Fruit fly (Drosophila melanogaster) whole organism, embryonic: ENCODE data around the gene CG2321.
A peak's percentile ranks its signal among the peaks of the same experiment; 100 is the strongest.

Experiments
- Adf1 ChIP-seq: fragments of 200-800 bp; sonication (Bioruptor generic); IDR thresholded peaks from 2 replicates; pipeline ENCODE4 v1.3.6; 2022; ENCODE audit warnings: missing biosample characterization, missing genetic modification characterization
- Awh ChIP-seq: fragments of 200-800 bp; sonication (Bioruptor generic); IDR thresholded peaks from 2 replicates; pipeline ENCODE4, ENCODE4 v1.3.6; 2022; ENCODE audit warnings: missing biosample characterization, missing genetic modification characterization
- CG12071 ChIP-seq: fragments of 200-800 bp; sonication (Bioruptor generic); optimal IDR thresholded peaks from 3 replicates; lab custom pipeline; 2018; ENCODE audit warnings: missing biosample characterization, mild to moderate bottlenecking, missing genetic modification characterization
- CG12219 ChIP-seq: fragments of 200-800 bp; sonication (Bioruptor generic); optimal IDR thresholded peaks from 3 replicates; lab custom pipeline; 2018; ENCODE audit warnings: missing biosample characterization, mild to moderate bottlenecking, missing genetic modification characterization
- CG1233 ChIP-seq: fragments of 200-800 bp; sonication (Bioruptor generic); optimal IDR thresholded peaks from 4 replicates; lab custom pipeline; 2018; ENCODE audit warnings: missing biosample characterization, mild to moderate bottlenecking, missing genetic modification characterization
- CG14667 ChIP-seq: fragments of 200-800 bp; sonication (Bioruptor generic); IDR thresholded peaks from 2 replicates; pipeline ENCODE4 v1.3.6; 2022; ENCODE audit warnings: missing biosample characterization, missing genetic modification characterization
- CG15601 ChIP-seq: fragments of 200-800 bp; sonication (Bioruptor generic); optimal IDR thresholded peaks from 3 replicates; lab custom pipeline; 2019; ENCODE audit warnings: missing biosample characterization, mild to moderate bottlenecking, missing genetic modification characterization, moderate library complexity
- CG15696 ChIP-seq: fragments of 200-800 bp; sonication (Bioruptor generic); optimal IDR thresholded peaks from 2 replicates; lab custom pipeline; 2019; ENCODE audit warnings: missing biosample characterization, mild to moderate bottlenecking, missing genetic modification characterization, moderate library complexity
- CG16863 ChIP-seq: fragments of 200-800 bp; sonication (Bioruptor generic); optimal IDR thresholded peaks from 3 replicates; lab custom pipeline; 2016; ENCODE audit warnings: missing biosample characterization, missing genetic modification characterization
- CG17328 ChIP-seq: fragments of 200-800 bp; sonication (Bioruptor generic); IDR thresholded peaks from 2 replicates; pipeline ENCODE4 v1.3.6; 2022; ENCODE audit warnings: missing biosample characterization, missing genetic modification characterization
- CG18619 ChIP-seq: fragments of 200-800 bp; sonication (Bioruptor generic); optimal IDR thresholded peaks from 3 replicates; lab custom pipeline; 2017; ENCODE audit warnings: missing biosample characterization, mild to moderate bottlenecking, missing genetic modification characterization
- CG2116 ChIP-seq: fragments of 200-800 bp; sonication (Bioruptor generic); optimal IDR thresholded peaks from 3 replicates; lab custom pipeline; 2018; ENCODE audit warnings: missing biosample characterization, mild to moderate bottlenecking, missing genetic modification characterization
- CG2199 ChIP-seq: fragments of 200-800 bp; sonication (Bioruptor generic); IDR thresholded peaks from 3 replicates; pipeline ENCODE4 v1.3.6; 2022; ENCODE audit warnings: missing biosample characterization, missing genetic modification characterization
- CG34224 ChIP-seq: fragments of 200-800 bp; sonication (Bioruptor generic); IDR thresholded peaks from 3 replicates; pipeline ENCODE4 v1.3.6; 2022; ENCODE audit warnings: missing biosample characterization, missing genetic modification characterization; ENCODE audit not compliant: partially characterized antibody
- CG3995 ChIP-seq: fragments of 200-800 bp; sonication (Bioruptor generic); optimal IDR thresholded peaks from 3 replicates; lab custom pipeline; 2016; ENCODE audit warnings: missing biosample characterization, missing genetic modification characterization
- CG4424 ChIP-seq: fragments of 200-800 bp; sonication (Bioruptor generic); optimal IDR thresholded peaks from 3 replicates; lab custom pipeline; 2016; ENCODE audit warnings: missing biosample characterization, missing genetic modification characterization
- CG4730 ChIP-seq: fragments of 200-800 bp; sonication (Bioruptor generic); IDR thresholded peaks from 2 replicates; pipeline ENCODE4 v1.3.6; 2022; ENCODE audit warnings: missing biosample characterization, missing genetic modification characterization
- CG4854 ChIP-seq: fragments of 200-800 bp; sonication (Bioruptor generic); optimal IDR thresholded peaks from 2 replicates; lab custom pipeline; 2016; ENCODE audit warnings: missing biosample characterization, missing genetic modification characterization, inconsistent platforms
- CG7271 ChIP-seq: fragments of 200-800 bp; sonication (Bioruptor generic); optimal IDR thresholded peaks from 2 replicates; lab custom pipeline; 2018; ENCODE audit warnings: missing biosample characterization, mild to moderate bottlenecking, missing genetic modification characterization, moderate library complexity
- D ChIP-seq, 2 experiments: fragments of 200-800 bp in 1 of 2; fragments of >200 bp in 1 of 2; sonication (Bioruptor generic) in 1 of 2; optimal IDR thresholded peaks; 2 replicates in 1 of 2; 3 replicates in 1 of 2; lab custom pipeline; 2017; ENCODE audit warnings: mild to moderate bottlenecking in 1 of 2, missing biosample characterization in 1 of 2, missing genetic modification characterization in 1 of 2, missing genetic modification reagents in 1 of 2
- Doc3 ChIP-seq: fragments of 200-800 bp; sonication (Bioruptor generic); IDR thresholded peaks from 3 replicates; pipeline ENCODE4 v1.3.6; 2022; ENCODE audit warnings: missing biosample characterization, missing genetic modification characterization; ENCODE audit not compliant: partially characterized antibody
- Eip74EF ChIP-seq, 2 experiments: fragments of 200-800 bp in 1 of 2; fragments of >200 bp in 1 of 2; sonication (Bioruptor generic) in 1 of 2; optimal IDR thresholded peaks; 2 replicates each; lab custom pipeline; 2017 to 2019; ENCODE audit warnings: missing biosample characterization in 2 of 2, missing genetic modification characterization in 2 of 2, mild to moderate bottlenecking in 1 of 2, moderate library complexity in 1 of 2
- Ets97D ChIP-seq: fragments of 200-800 bp; sonication (Bioruptor generic); optimal IDR thresholded peaks from 3 replicates; lab custom pipeline; 2016; ENCODE audit warnings: missing biosample characterization, missing genetic modification characterization
- GATAe ChIP-seq: fragments of 200-800 bp; sonication (Bioruptor generic); conservative IDR thresholded peaks from 2 replicates; pipeline ENCODE4 v1.3.6; 2022; ENCODE audit warnings: missing biosample characterization, missing genetic modification characterization
- MESR4 ChIP-seq: fragments of 200-800 bp; sonication (Bioruptor generic); optimal IDR thresholded peaks from 2 replicates; lab custom pipeline; 2018; ENCODE audit warnings: missing biosample characterization, mild to moderate bottlenecking, missing genetic modification characterization, moderate library complexity
- NFAT ChIP-seq: fragments of 200-800 bp; sonication (Bioruptor generic); IDR thresholded peaks from 2 replicates; pipeline ENCODE4 v1.3.6; 2022; ENCODE audit warnings: missing biosample characterization, missing genetic modification characterization
- Sox102F ChIP-seq: fragments of 200-800 bp; sonication (Bioruptor generic); optimal IDR thresholded peaks from 2 replicates; lab custom pipeline; 2018; ENCODE audit warnings: missing biosample characterization, mild to moderate bottlenecking, missing genetic modification characterization, moderate library complexity
- TFAM ChIP-seq: fragments of 200-800 bp; sonication (Bioruptor generic); optimal IDR thresholded peaks from 2 replicates; lab custom pipeline; 2017; ENCODE audit warnings: missing biosample characterization, missing genetic modification characterization, inconsistent platforms
- chinmo ChIP-seq: fragments of 200-800 bp; sonication (Bioruptor generic); IDR thresholded peaks from 4 replicates; pipeline ENCODE4 v1.3.6; 2022; ENCODE audit warnings: missing biosample characterization, missing genetic modification characterization; ENCODE audit not compliant: partially characterized antibody
- crc ChIP-seq: fragments of 200-800 bp; sonication (Bioruptor generic); optimal IDR thresholded peaks from 2 replicates; lab custom pipeline; 2016; ENCODE audit warnings: missing biosample characterization, missing genetic modification characterization
- cwo ChIP-seq: fragments of 200-800 bp; sonication (Bioruptor generic); optimal IDR thresholded peaks from 3 replicates; lab custom pipeline; 2017; ENCODE audit warnings: missing biosample characterization, missing genetic modification characterization, mild to moderate bottlenecking, moderate library complexity, missing genetic modification reagents
- eyg ChIP-seq: fragments of 200-800 bp; sonication (Bioruptor generic); optimal IDR thresholded peaks from 3 replicates; lab custom pipeline; 2016; ENCODE audit warnings: missing biosample characterization, missing genetic modification characterization
- gcm ChIP-seq: fragments of 200-800 bp; sonication (Bioruptor generic); optimal IDR thresholded peaks from 2 replicates; lab custom pipeline; 2019; ENCODE audit warnings: missing biosample characterization, mild to moderate bottlenecking, missing genetic modification characterization, moderate library complexity
- h ChIP-seq: fragments of >200 bp; optimal IDR thresholded peaks from 2 replicates; lab custom pipeline; 2017
- lilli ChIP-seq: fragments of 200-800 bp; sonication (Bioruptor generic); optimal IDR thresholded peaks from 3 replicates; lab custom pipeline; 2016; ENCODE audit warnings: missing biosample characterization, missing genetic modification characterization
- lmd ChIP-seq: fragments of 200-800 bp; sonication (Bioruptor generic); IDR thresholded peaks from 2 replicates; pipeline ENCODE4 v1.3.6; 2022; ENCODE audit warnings: missing biosample characterization, missing genetic modification characterization
- nerfin-2 ChIP-seq: fragments of 200-800 bp; sonication (Bioruptor generic); IDR thresholded peaks from 2 replicates; pipeline ENCODE4 v1.3.6; 2022; ENCODE audit warnings: missing biosample characterization, missing genetic modification characterization; ENCODE audit not compliant: partially characterized antibody
- org-1 ChIP-seq: fragments of 200-800 bp; sonication (Bioruptor generic); optimal IDR thresholded peaks from 2 replicates; lab custom pipeline; 2017; ENCODE audit warnings: missing biosample characterization, missing genetic modification characterization
- tgo ChIP-seq: fragments of 200-800 bp; sonication (Bioruptor generic); IDR thresholded peaks from 3 replicates; pipeline ENCODE4 v1.3.6; 2022; ENCODE audit warnings: missing biosample characterization, missing genetic modification characterization
- tin ChIP-seq: fragments of 200-800 bp; sonication (Bioruptor generic); optimal IDR thresholded peaks from 3 replicates; lab custom pipeline; 2016; ENCODE audit warnings: missing biosample characterization, missing genetic modification characterization

Gene CG2321

DNA sequence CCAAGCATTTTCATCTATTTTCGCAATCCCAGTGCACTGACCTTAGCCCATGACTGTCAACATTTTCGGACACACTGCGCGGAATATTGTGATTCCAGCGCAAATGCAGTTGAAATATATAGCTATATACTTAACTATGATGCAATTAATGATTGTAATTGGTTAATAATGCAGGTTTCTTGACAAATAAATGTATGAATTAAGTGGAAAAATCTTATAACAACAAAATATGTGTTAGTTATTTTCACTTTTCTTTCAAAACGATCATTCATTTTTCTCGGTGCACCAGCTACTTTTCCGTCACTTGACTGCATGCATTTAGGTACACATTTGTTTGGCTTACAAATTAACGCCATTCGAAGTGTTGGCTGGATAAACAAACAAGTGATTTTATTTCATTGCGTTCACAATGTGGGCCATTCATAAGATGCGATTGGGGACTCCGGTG is 30.4 kb downstream of the CG2321 start (continued):
- peak; percentile 44 for TF ChIP-seq crc (GFP tag; lab: Kevin White, UChicago)
- peak; percentile 2 for TF ChIP-seq CG15601 (tag; lab: Kevin White, UChicago)
- TF ChIP-seq Doc3 (GFP tag; lab: Robert Waterston, UW), result no peak
- TF ChIP-seq tin, result peak; percentile 33
- no peak for TF ChIP-seq CG34224
- TF ChIP-seq TFAM, result no peak
- no peak for TF ChIP-seq NFAT (GFP tag; lab: Robert Waterston, UW)
- TF ChIP-seq Ets97D (GFP tag; lab: Kevin White, UChicago), result no peak
- peak in 1 of 2 experiments; percentile 9 for TF ChIP-seq Eip74EF (GFP tag; optimal IDR thresholded peaks at IDR 0.05; lab: Kevin White, UChicago)
- TF ChIP-seq Sox102F (GFP tag; lab: Kevin White, UChicago), result peak; percentile 75
- no peak for TF ChIP-seq MESR4 (GFP tag; lab: Kevin White, UChicago)
- TF ChIP-seq CG4854, result peak; percentile 37
- no peak for TF ChIP-seq CG14667
- peak; percentile 44 for TF ChIP-seq org-1
- TF ChIP-seq CG7271 (tag; lab: Kevin White, UChicago), result peak; percentile 57
- peak; percentile 54 for TF ChIP-seq CG16863
- TF ChIP-seq h (lab: Kevin White, UChicago), result no peak
- TF ChIP-seq CG12071, result peak; percentile 26
- TF ChIP-seq CG17328 (GFP tag; lab: Robert Waterston, UW), result 0 out of 2 replicates have a peak, but pooled peaks have one; percentile 4
- peak; percentile 46 for TF ChIP-seq CG1233 (GFP tag; lab: Kevin White, UChicago)
- TF ChIP-seq CG4424 (GFP tag; lab: Kevin White, UChicago), result peak; percentile 67
- no peak for TF ChIP-seq CG3995 (GFP tag; lab: Kevin White, UChicago)
- TF ChIP-seq Awh (GFP tag; lab: Robert Waterston, UW), result 0 out of 2 replicates have a peak, but pooled peaks have one; percentile 34
- TF ChIP-seq nerfin-2 (GFP tag; lab: Robert Waterston, UW), result no peak
- TF ChIP-seq Adf1 (GFP tag; lab: Robert Waterston, UW), result no peak
- no peak for TF ChIP-seq GATAe (GFP tag; lab: Robert Waterston, UW)
- no peak for TF ChIP-seq CG18619 (GFP tag; lab: Kevin White, UChicago)
- peak; percentile 45 for TF ChIP-seq lilli (GFP tag; lab: Kevin White, UChicago)
- peak; percentile 35 for TF ChIP-seq eyg (GFP tag; lab: Kevin White, UChicago)
- TF ChIP-seq cwo (GFP tag; lab: Kevin White, UChicago), result no peak
- no peak for TF ChIP-seq CG2199 (GFP tag; lab: Robert Waterston, UW)
- TF ChIP-seq gcm (GFP tag; lab: Kevin White, UChicago), result peak; percentile 28
- TF ChIP-seq chinmo (GFP tag; lab: Robert Waterston, UW), result no peak
- TF ChIP-seq CG4730, result no peak
- TF ChIP-seq CG15696 (tag; lab: Kevin White, UChicago), result peak; percentile 54
- TF ChIP-seq tgo, result no peak
- no peak; the same call in 1 of the 2 replicates for TF ChIP-seq lmd (GFP tag; lab: Robert Waterston, UW)
- TF ChIP-seq D (optimal IDR thresholded peaks at IDR 0.05; lab: Kevin White, UChicago), result no peak
- peak; percentile 52 for TF ChIP-seq D (GFP tag; optimal IDR thresholded peaks at IDR 0.05; lab: Kevin White, UChicago)
- peak; percentile 42 for TF ChIP-seq CG12219
- no peak for TF ChIP-seq CG2116
